Fruit fly (Drosophila melanogaster) whole organism, prepupa: ENCODE data around the gene LSm-4.

ENCODE experiments used
- Blimp-1 ChIP-seq: fragments of 200-800 bp; sonication (Bioruptor generic); optimal IDR thresholded peaks from 3 replicates; lab custom pipeline; 2017; ENCODE audit warnings: missing biosample characterization, missing genetic modification characterization, mild to moderate bottlenecking, moderate library complexity, missing genetic modification reagents
- Sox102F ChIP-seq: fragments of 200-800 bp; sonication (Bioruptor generic); optimal IDR thresholded peaks from 2 replicates; lab custom pipeline; 2016; ENCODE audit warnings: missing biosample characterization, mild to moderate bottlenecking, missing genetic modification characterization
- Sox14 ChIP-seq: fragments of 200-800 bp; sonication (Bioruptor generic); optimal IDR thresholded peaks from 3 replicates; lab custom pipeline; 2016; ENCODE audit warnings: missing biosample characterization, missing genetic modification characterization
- esn ChIP-seq: fragments of 200-800 bp; sonication (Bioruptor generic); optimal IDR thresholded peaks from 2 replicates; lab custom pipeline; 2016; ENCODE audit warnings: missing biosample characterization, mild to moderate bottlenecking, missing genetic modification characterization, moderate library complexity
- pdm3 ChIP-seq: fragments of 200-800 bp; sonication (Bioruptor generic); optimal IDR thresholded peaks from 3 replicates; lab custom pipeline; 2016; ENCODE audit warnings: missing biosample characterization, missing genetic modification characterization
- ss ChIP-seq, 2 experiments: fragments of 200-800 bp; sonication (Bioruptor generic); optimal IDR thresholded peaks; 2 replicates in 1 of 2; 3 replicates in 1 of 2; lab custom pipeline; 2017 to 2018; ENCODE audit warnings: mild to moderate bottlenecking in 2 of 2, missing biosample characterization in 2 of 2, missing genetic modification characterization in 2 of 2, moderate library complexity in 1 of 2

DNA sequence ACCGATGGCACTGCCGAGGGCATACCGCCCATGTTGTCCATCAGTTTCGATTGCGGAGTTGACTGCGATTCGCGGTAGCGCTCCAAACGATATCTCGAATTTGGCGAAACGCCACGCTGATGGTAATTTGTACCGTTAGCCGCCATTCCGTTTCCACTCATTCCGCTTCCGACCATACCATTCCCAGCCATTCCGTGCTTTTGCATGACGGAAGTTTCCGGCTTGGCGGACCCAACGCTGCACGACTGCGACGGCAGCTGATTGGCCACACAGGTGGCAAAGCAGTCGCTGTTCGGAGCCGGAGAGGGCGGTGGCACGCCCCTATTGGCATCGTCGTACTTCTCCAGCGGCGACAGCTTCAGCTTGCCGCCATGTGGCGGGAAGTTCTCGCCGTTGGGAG is 32.7 kb downstream of the LSm-4 start:
- no peak for TF ChIP-seq ss (GFP tag; optimal IDR thresholded peaks at IDR 0.05; lab: Kevin White, UChicago)
- no peak for TF ChIP-seq Sox14 (GFP tag; lab: Kevin White, UChicago)
- no peak for TF ChIP-seq Blimp-1 (GFP tag; lab: Kevin White, UChicago)
- TF ChIP-seq esn (GFP tag; lab: Kevin White, UChicago) = no peak
- no peak for TF ChIP-seq Sox102F
- TF ChIP-seq pdm3 = no peak
